Worm (Caenorhabditis elegans) whole organism, young adult: ENCODE data around the gene F08D12.2.
A peak's percentile ranks its signal among the peaks of the same experiment; 100 is the strongest.

Source experiments
- C17E4.6 ChIP-seq: fragments of 200-800 bp; sonication (Bioruptor generic); IDR thresholded peaks from 2 replicates; pipeline ENCODE4 v1.3.6; 2022; ENCODE audit warnings: missing genetic modification reagents, missing genetic modification characterization, missing compliant biosample characterization
- F10E7.11 ChIP-seq: sonication (generic microtip); optimal IDR thresholded peaks from 2 replicates; lab custom pipeline; 2017; ENCODE audit warnings: mild to moderate bottlenecking, missing genetic modification characterization, moderate library complexity, missing compliant biosample characterization
- F23B12.7 ChIP-seq: sonication (generic microtip); optimal IDR thresholded peaks from 2 replicates; lab custom pipeline; 2017; ENCODE audit warnings: missing genetic modification characterization, mild to moderate bottlenecking, missing compliant biosample characterization, antibody characterized with exemption, moderate library complexity; ENCODE audit not compliant: insufficient read depth
- F33H1.4 ChIP-seq: fragments of 200-800 bp; sonication (Bioruptor generic); IDR thresholded peaks from 2 replicates; pipeline ENCODE4 v1.3.6; 2022; ENCODE audit warnings: missing genetic modification reagents, missing genetic modification characterization, missing compliant biosample characterization
- F52B5.7 ChIP-seq: sonication (generic microtip); optimal IDR thresholded peaks from 2 replicates; lab custom pipeline; 2016; ENCODE audit warnings: mild to moderate bottlenecking, missing genetic modification characterization, missing compliant biosample characterization
- F57C9.4 ChIP-seq: sonication (generic microtip); optimal IDR thresholded peaks from 2 replicates; lab custom pipeline; 2017; ENCODE audit warnings: mild to moderate bottlenecking, missing genetic modification characterization, missing compliant biosample characterization
- K11D2.4 ChIP-seq: fragments of 200-800 bp; sonication (Bioruptor generic); IDR thresholded peaks from 2 replicates; pipeline ENCODE4 v1.3.6; 2022; ENCODE audit warnings: missing genetic modification reagents, missing genetic modification characterization, missing compliant biosample characterization
- T07F8.4 ChIP-seq: sonication (generic microtip); optimal IDR thresholded peaks from 2 replicates; lab custom pipeline; 2016; ENCODE audit warnings: mild to moderate bottlenecking, missing genetic modification characterization, moderate library complexity, missing compliant biosample characterization
- Y67H2A.10 ChIP-seq: fragments of 200-800 bp; sonication (Bioruptor generic); conservative IDR thresholded peaks from 2 replicates; pipeline ENCODE4 v1.3.6; 2022; ENCODE audit warnings: missing genetic modification reagents, missing genetic modification characterization, missing compliant biosample characterization
- Y79H2A.3 ChIP-seq: fragments of 200-800 bp; sonication (Bioruptor generic); conservative IDR thresholded peaks from 2 replicates; pipeline ENCODE4 v1.3.6; 2022; ENCODE audit warnings: missing genetic modification reagents, missing genetic modification characterization, missing compliant biosample characterization
- aptf-3 ChIP-seq: fragments of 200-800 bp; sonication (Bioruptor generic); IDR thresholded peaks from 2 replicates; pipeline ENCODE4 v1.3.6; 2022; ENCODE audit warnings: missing genetic modification characterization, missing compliant biosample characterization
- attf-6 ChIP-seq: fragments of 200-800 bp; sonication (Bioruptor generic); IDR thresholded peaks from 2 replicates; pipeline ENCODE4 v1.3.6; 2022; ENCODE audit warnings: missing genetic modification reagents, missing genetic modification characterization, missing compliant biosample characterization
- ccch-3 ChIP-seq: fragments of 200-800 bp; sonication (Bioruptor generic); optimal IDR thresholded peaks from 2 replicates; lab custom pipeline; 2018; ENCODE audit warnings: mild to moderate bottlenecking, missing genetic modification characterization, missing compliant biosample characterization
- cebp-2 ChIP-seq: fragments of 200-800 bp; sonication (Bioruptor generic); IDR thresholded peaks from 2 replicates; pipeline ENCODE4 v1.3.6; 2022; ENCODE audit warnings: missing genetic modification characterization, missing compliant biosample characterization
- ceh-27 ChIP-seq: fragments of 200-800 bp; sonication (Bioruptor generic); optimal IDR thresholded peaks from 2 replicates; lab custom pipeline; 2018; ENCODE audit warnings: mild to moderate bottlenecking, missing genetic modification characterization, moderate library complexity, missing compliant biosample characterization
- ceh-40 ChIP-seq: fragments of 200-800 bp; sonication (Bioruptor generic); IDR thresholded peaks from 2 replicates; pipeline ENCODE4 v1.3.6; 2022; ENCODE audit warnings: missing genetic modification characterization, missing compliant biosample characterization
- ceh-58 ChIP-seq: fragments of 200-800 bp; sonication (Bioruptor generic); IDR thresholded peaks from 2 replicates; pipeline ENCODE4 v1.3.6; 2022; ENCODE audit warnings: missing genetic modification characterization, missing compliant biosample characterization
- egrh-3 ChIP-seq: fragments of 200-800 bp; sonication (Bioruptor generic); IDR thresholded peaks from 2 replicates; pipeline ENCODE4 v1.3.6; 2022; ENCODE audit warnings: missing genetic modification reagents, missing genetic modification characterization, missing compliant biosample characterization
- gei-17 ChIP-seq: fragments of 200-800 bp; sonication (Bioruptor generic); optimal IDR thresholded peaks from 2 replicates; lab custom pipeline; 2018; ENCODE audit warnings: mild to moderate bottlenecking, missing genetic modification characterization, missing compliant biosample characterization
- hlh-12 ChIP-seq: sonication (generic microtip); optimal IDR thresholded peaks from 2 replicates; lab custom pipeline; 2016; ENCODE audit warnings: missing genetic modification characterization, missing compliant biosample characterization
- hmg-1.2 ChIP-seq: fragments of 200-800 bp; sonication (Bioruptor generic); IDR thresholded peaks from 2 replicates; pipeline ENCODE4 v1.3.6; 2022; ENCODE audit warnings: missing genetic modification reagents, missing genetic modification characterization, missing compliant biosample characterization
- hrde-1 ChIP-seq: sonication (generic microtip); optimal IDR thresholded peaks from 2 replicates; lab custom pipeline; 2016; ENCODE audit warnings: missing genetic modification characterization, mild to moderate bottlenecking, missing compliant biosample characterization, moderate library complexity, missing genotype, missing genetic modification reagents, borderline replicate concordance
- hsf-1 ChIP-seq: fragments of 200-800 bp; sonication (Bioruptor generic); IDR thresholded peaks from 2 replicates; pipeline ENCODE4 v1.3.6; 2022; ENCODE audit warnings: missing genetic modification reagents, missing genetic modification characterization, missing compliant biosample characterization
- let-607 ChIP-seq, 2 experiments: fragments of 200-800 bp in 1 of 2; sonication (Bioruptor generic) in 1 of 2; sonication (generic microtip) in 1 of 2; optimal IDR thresholded peaks; 2 replicates each; lab custom pipeline; 2016 to 2018; ENCODE audit warnings: mild to moderate bottlenecking in 2 of 2, missing compliant biosample characterization in 2 of 2, missing genetic modification characterization in 2 of 2, moderate library complexity in 2 of 2, missing genotype in 1 of 2
- lin-26 ChIP-seq: fragments of 200-800 bp; sonication (Bioruptor generic); IDR thresholded peaks from 2 replicates; pipeline ENCODE4 v1.3.6; 2022; ENCODE audit warnings: missing genetic modification reagents, missing genetic modification characterization, missing compliant biosample characterization
- mel-28 ChIP-seq: sonication (generic microtip); optimal IDR thresholded peaks from 2 replicates; lab custom pipeline; 2016; ENCODE audit warnings: borderline replicate concordance, mild to moderate bottlenecking, missing genetic modification characterization, missing compliant biosample characterization
- nfyb-1 ChIP-seq: fragments of 200-800 bp; sonication (Bioruptor generic); IDR thresholded peaks from 2 replicates; pipeline ENCODE4 v1.3.6; 2022; ENCODE audit warnings: missing genetic modification reagents, missing genetic modification characterization, missing compliant biosample characterization
- nhr-120 ChIP-seq: fragments of 200-800 bp; sonication (Bioruptor generic); IDR thresholded peaks from 2 replicates; pipeline ENCODE4 v1.3.6; 2022; ENCODE audit warnings: missing genetic modification characterization, missing compliant biosample characterization
- nhr-179 ChIP-seq: sonication (generic microtip); optimal IDR thresholded peaks from 2 replicates; lab custom pipeline; 2016; ENCODE audit warnings: mild to moderate bottlenecking, missing genetic modification characterization, missing compliant biosample characterization
- nhr-90 ChIP-seq: sonication (generic microtip); optimal IDR thresholded peaks from 2 replicates; lab custom pipeline; 2016; ENCODE audit warnings: missing genotype, mild to moderate bottlenecking, missing genetic modification characterization, missing compliant biosample characterization
- repo-1 ChIP-seq: sonication (generic microtip); optimal IDR thresholded peaks from 2 replicates; lab custom pipeline; 2017; ENCODE audit warnings: mild to moderate bottlenecking, missing genetic modification characterization, missing compliant biosample characterization
- rpc-1 ChIP-seq, 2 experiments: fragments of 150-350 bp in 1 of 2; sonication (generic microtip) in 1 of 2; optimal IDR thresholded peaks; 2 replicates each; lab custom pipeline; 2014 to 2018; ENCODE audit warnings: missing biosample characterization in 1 of 2, missing genetic modification characterization in 1 of 2, missing genetic modification reagents in 1 of 2, missing genotype in 1 of 2
- snpc-1.1 ChIP-seq: sonication (generic microtip); optimal IDR thresholded peaks from 2 replicates; lab custom pipeline; 2017; ENCODE audit warnings: missing genetic modification characterization, mild to moderate bottlenecking, missing compliant biosample characterization, antibody characterized with exemption, moderate library complexity, missing genotype, missing genetic modification reagents; ENCODE audit not compliant: insufficient read depth
- sptf-2 ChIP-seq: fragments of 200-800 bp; sonication (Bioruptor generic); optimal IDR thresholded peaks from 2 replicates; lab custom pipeline; 2018; ENCODE audit warnings: mild to moderate bottlenecking, missing genetic modification characterization, missing compliant biosample characterization
- tlf-1 ChIP-seq: fragments of 200-800 bp; sonication (Bioruptor generic); optimal IDR thresholded peaks from 2 replicates; lab custom pipeline; 2018; ENCODE audit warnings: mild to moderate bottlenecking, missing genetic modification characterization, missing compliant biosample characterization
- zfh-2 ChIP-seq: fragments of 200-800 bp; sonication (Bioruptor generic); conservative IDR thresholded peaks from 2 replicates; pipeline ENCODE4 v1.3.6; 2022; ENCODE audit warnings: missing genetic modification reagents, missing genetic modification characterization, missing compliant biosample characterization
- zim-3 ChIP-seq: sonication (generic microtip); optimal IDR thresholded peaks from 2 replicates; lab custom pipeline; 2017; ENCODE audit warnings: mild to moderate bottlenecking, missing genetic modification characterization, moderate library complexity, missing compliant biosample characterization
- ztf-18 ChIP-seq: sonication (generic microtip); optimal IDR thresholded peaks from 2 replicates; lab custom pipeline; 2016; ENCODE audit warnings: missing genotype, mild to moderate bottlenecking, missing genetic modification characterization, missing compliant biosample characterization
- ztf-22 ChIP-seq: fragments of 200-800 bp; sonication (Bioruptor generic); optimal IDR thresholded peaks from 2 replicates; lab custom pipeline; 2018; ENCODE audit warnings: mild to moderate bottlenecking, missing genetic modification characterization, moderate library complexity, missing compliant biosample characterization
- ztf-6 ChIP-seq: fragments of 200-800 bp; sonication (Bioruptor generic); IDR thresholded peaks from 2 replicates; pipeline ENCODE4 v1.3.6; 2022; ENCODE audit warnings: missing genetic modification reagents, missing genetic modification characterization, missing compliant biosample characterization

The F08D12.2 gene

DNA sequence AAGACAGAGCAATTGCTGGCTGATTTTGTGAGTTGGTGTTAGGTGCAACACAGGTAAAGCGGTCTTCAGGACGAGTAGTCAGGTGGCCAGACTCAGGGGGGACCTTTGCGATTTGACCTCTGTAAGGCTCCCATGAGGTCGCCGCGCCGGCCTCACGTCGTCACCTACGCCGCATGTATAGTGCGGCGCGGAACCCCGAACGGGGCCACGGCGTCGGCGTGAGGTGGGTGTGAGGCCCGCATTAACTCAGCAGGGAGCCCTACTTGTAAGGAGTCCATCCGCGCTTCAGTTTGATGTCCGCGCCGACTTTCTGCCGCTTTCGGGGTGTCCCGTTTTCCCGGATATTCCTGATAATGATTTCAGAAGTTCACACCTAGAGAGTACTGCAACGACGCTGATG lies 26.9 kb upstream of the F08D12.2 start:
- TF ChIP-seq zfh-2, result peak; percentile 73
- TF ChIP-seq snpc-1.1 (tag; lab: Kevin White, UChicago), result no peak
- TF ChIP-seq zim-3 (tag; lab: Kevin White, UChicago), result no peak
- no peak for TF ChIP-seq nhr-179 (tag; lab: Kevin White, UChicago)
- TF ChIP-seq repo-1 (tag; lab: Kevin White, UChicago), result no peak
- TF ChIP-seq F52B5.7 (tag; lab: Kevin White, UChicago), result no peak
- no peak for TF ChIP-seq hmg-1.2 (GFP tag; lab: Robert Waterston, UW)
- peak; percentile 52; the same call in 1 of the 2 replicates for TF ChIP-seq egrh-3
- 0 out of 2 replicates have a peak, but pooled peaks have one; percentile 4 for TF ChIP-seq lin-26 (GFP tag; lab: Robert Waterston, UW)
- no peak for TF ChIP-seq ztf-18 (tag; lab: Kevin White, UChicago)
- TF ChIP-seq hlh-12, result no peak

DNA sequence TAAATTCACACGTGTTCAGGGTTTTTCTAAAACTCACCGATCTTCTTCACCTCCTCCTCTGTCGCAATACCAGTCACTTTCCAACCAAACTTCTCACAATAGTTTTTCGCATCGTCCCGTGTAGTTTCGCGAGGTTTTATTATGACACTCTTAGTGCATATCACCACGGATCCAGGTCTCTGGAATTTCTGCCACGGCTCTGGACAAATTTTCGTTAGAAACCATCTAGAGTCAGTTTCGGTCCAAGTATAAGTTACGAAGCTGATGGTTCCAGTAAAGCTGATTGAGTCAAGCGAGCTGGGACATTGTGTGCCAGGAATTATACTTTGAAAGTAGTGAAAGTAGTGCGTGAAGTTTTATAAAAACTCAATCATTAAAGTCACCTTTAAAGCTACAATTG lies 25.1 kb upstream of the F08D12.2 start:
- TF ChIP-seq F10E7.11 (tag; lab: Kevin White, UChicago) (no peak), gei-17 (GFP tag; lab: Kevin White, UChicago) (no peak), hlh-12 (no peak), nhr-179 (tag; lab: Kevin White, UChicago) (no peak), zfh-2 (no peak), K11D2.4 (GFP tag; lab: Robert Waterston, UW) (no peak), F33H1.4 (GFP tag; lab: Robert Waterston, UW) (no peak), attf-6 (no peak), hrde-1 (tag; lab: Kevin White, UChicago) (no peak), F57C9.4 (no peak), T07F8.4 (no peak), let-607 (tag; optimal IDR thresholded peaks at IDR 0.05; lab: Kevin White, UChicago) (no peak), lin-26 (GFP tag; lab: Robert Waterston, UW) (no peak), C17E4.6 (GFP tag; lab: Robert Waterston, UW) (no peak), zim-3 (tag; lab: Kevin White, UChicago) (no peak)
- TF ChIP-seq, all 124 proteins: peak for 0

DNA sequence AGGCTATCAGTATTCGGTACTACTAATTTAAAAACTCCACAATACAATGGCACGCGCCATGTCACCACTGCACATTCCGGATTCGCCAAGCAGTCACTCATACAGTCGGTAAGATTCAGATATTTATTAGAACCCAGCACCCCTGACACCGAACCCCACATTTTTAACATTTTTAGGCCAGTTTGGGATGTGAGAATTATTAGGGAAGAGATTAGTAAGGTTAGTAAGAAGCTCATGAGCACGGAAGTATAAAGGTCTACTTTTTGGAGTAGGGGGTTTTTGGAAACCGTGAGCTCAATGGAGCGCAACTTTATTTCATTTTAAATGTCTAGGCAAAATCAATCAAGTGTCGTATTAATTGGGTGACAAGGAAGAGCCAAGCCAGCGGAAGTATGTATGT lies 23.5 kb upstream of the F08D12.2 start, which contains the start of gene F29A7.8:
Gene F29A7.8, minus strand, starts transcription at position 101 of the 400 bp plus-strand sequence.
- TF ChIP-seq sptf-2 (GFP tag; lab: Kevin White, UChicago) (no peak), ztf-22 (GFP tag; lab: Kevin White, UChicago) (no peak)
- TF ChIP-seq, all 124 proteins: peak for 0

DNA sequence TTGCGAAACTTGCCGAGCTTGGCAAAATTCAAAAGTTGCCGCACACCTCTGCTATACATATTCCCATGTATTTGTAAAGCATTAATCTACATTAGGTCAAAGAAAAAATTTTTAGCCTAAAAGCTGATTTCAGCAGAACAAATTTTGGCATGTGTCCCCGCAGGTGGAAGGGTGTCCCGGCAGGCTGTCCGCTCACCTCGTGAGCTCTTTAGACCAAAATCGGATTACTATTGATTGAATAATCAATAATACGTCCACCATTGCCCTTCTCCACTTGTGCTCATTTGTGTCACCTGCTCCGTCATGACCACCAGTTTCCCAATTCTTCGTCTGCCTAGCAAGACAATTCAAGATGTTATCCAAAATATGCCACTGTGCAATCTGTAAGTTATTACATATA lies 23.0 kb upstream of the F08D12.2 start, which contains the start of gene fbxb-107:
Gene fbxb-107, plus strand, starts transcription at position 297 of the 400 bp plus-strand sequence.
- TF ChIP-seq C17E4.6 (GFP tag; lab: Robert Waterston, UW) (no peak), aptf-3 (GFP tag; lab: Robert Waterston, UW) (no peak), hsf-1 (GFP tag; lab: Robert Waterston, UW) (no peak), nfyb-1 (GFP tag; lab: Robert Waterston, UW) (no peak), F52B5.7 (tag; lab: Kevin White, UChicago) (no peak), hlh-12 (no peak), Y67H2A.10 (no peak)

DNA sequence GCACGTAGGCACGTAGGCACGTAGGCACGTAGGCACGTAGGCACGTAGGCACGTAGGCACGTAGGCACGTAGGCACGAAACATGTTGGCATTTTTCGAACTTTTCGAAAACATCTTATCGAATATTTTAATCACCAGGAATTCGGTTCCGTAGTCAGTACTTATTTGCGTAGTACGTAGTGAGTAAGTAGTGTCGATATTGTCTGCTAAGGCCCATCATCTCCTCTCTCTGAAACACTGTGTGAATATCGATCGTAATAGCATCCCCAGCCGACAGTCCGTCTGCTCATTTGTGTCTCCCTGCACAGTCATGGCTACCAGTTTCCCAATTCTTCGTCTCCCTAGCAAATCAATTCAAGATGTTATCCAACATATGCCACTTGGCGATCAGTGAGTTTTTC lies 19.3 kb upstream of the F08D12.2 start, which contains the start of gene fbxb-106:
Gene fbxb-106, plus strand, starts transcription at position 301 of the 400 bp plus-strand sequence.
- TF ChIP-seq attf-6 (no peak), nhr-120 (no peak), F23B12.7 (tag; lab: Kevin White, UChicago) (no peak), ccch-3 (no peak), F33H1.4 (GFP tag; lab: Robert Waterston, UW) (no peak), ceh-40 (GFP tag; lab: Robert Waterston, UW) (no peak), mel-28 (tag; lab: Kevin White, UChicago) (no peak), ceh-27 (GFP tag; lab: Kevin White, UChicago) (no peak), ztf-6 (GFP tag; lab: Robert Waterston, UW) (no peak), Y79H2A.3 (GFP tag; lab: Robert Waterston, UW) (no peak), nhr-90 (tag; lab: Kevin White, UChicago) (no peak), ceh-58 (GFP tag; lab: Robert Waterston, UW) (no peak), cebp-2 (GFP tag; lab: Robert Waterston, UW) (no peak), tlf-1 (GFP tag; lab: Kevin White, UChicago) (no peak), let-607 (tag; optimal IDR thresholded peaks at IDR 0.05; lab: Kevin White, UChicago) (no peak), rpc-1 (optimal IDR thresholded peaks at IDR 0.05; lab: Kevin White, UChicago) (no peak), rpc-1 (tag; optimal IDR thresholded peaks at IDR 0.05; lab: Kevin White, UChicago) (no peak)
- TF ChIP-seq, all 124 proteins: peak for 0
